Worm (Caenorhabditis elegans) whole organism, late embryonic: ENCODE data around the gene tdp-1.

ENCODE experiments used
- elt-4 ChIP-seq: sonication (generic microtip); optimal IDR thresholded peaks from 2 replicates; lab custom pipeline; 2016; ENCODE audit warnings: missing genetic modification characterization, missing compliant biosample characterization
- pag-3 ChIP-seq: sonication (generic microtip); optimal IDR thresholded peaks from 2 replicates; lab custom pipeline; 2016; ENCODE audit warnings: missing compliant biosample characterization, missing genetic modification characterization, borderline replicate concordance
- pros-1 ChIP-seq: fragments of 150-350 bp; optimal IDR thresholded peaks from 2 replicates; lab custom pipeline; 2014; ENCODE audit warnings: missing biosample characterization, missing genetic modification reagents, missing genetic modification characterization
- ttx-3 ChIP-seq: sonication (generic microtip); optimal IDR thresholded peaks from 2 replicates; lab custom pipeline; 2016; ENCODE audit warnings: missing genetic modification reagents, missing genetic modification characterization, missing compliant biosample characterization
- zip-5 ChIP-seq: sonication (generic microtip); optimal IDR thresholded peaks from 2 replicates; lab custom pipeline; 2016; ENCODE audit warnings: missing genetic modification characterization, missing compliant biosample characterization

tdp-1 gene

ce11 chrII:9041306-9041705 is 43.7 kb downstream of the tdp-1 start, which contains the start of gene F37B12.3 (continued):
- TF ChIP-seq pag-3 (tag; lab: Kevin White, UChicago): no peak

- TF ChIP-seq zip-5 (tag; lab: Kevin White, UChicago) (no peak), ttx-3 (no peak), pros-1 (tag; lab: Kevin White, UChicago) (no peak), elt-4 (tag; lab: Kevin White, UChicago) (no peak)
Observed at ce11 chrII:9042059-9042458, 44.4 kb downstream of the tdp-1 start.
